Worm (Caenorhabditis elegans) whole organism, L2 larva: ENCODE results near the gene Y59A8B.25.
A peak's percentile ranks its signal among the peaks of the same experiment; 100 is the strongest.

ENCODE experiments used
- C34F6.9 ChIP-seq: fragments of 150-350 bp; optimal IDR thresholded peaks from 2 replicates; lab custom pipeline; 2014; ENCODE audit warnings: missing biosample characterization, missing genetic modification characterization
- F13H6.1 ChIP-seq: sonication (generic microtip); optimal IDR thresholded peaks from 2 replicates; lab custom pipeline; 2016; ENCODE audit warnings: missing genetic modification characterization, missing compliant biosample characterization
- R02D3.7 ChIP-seq: fragments of 150-350 bp; optimal IDR thresholded peaks from 2 replicates; lab custom pipeline; 2014; ENCODE audit warnings: missing biosample characterization, missing genetic modification characterization
- Y55F3AM.14 ChIP-seq: fragments of 200-800 bp; sonication (Bioruptor generic); optimal IDR thresholded peaks from 2 replicates; lab custom pipeline; 2018; ENCODE audit warnings: mild to moderate bottlenecking, missing genetic modification characterization, missing compliant biosample characterization
- ZK546.5 ChIP-seq: sonication (generic microtip); optimal IDR thresholded peaks from 2 replicates; lab custom pipeline; 2017; ENCODE audit warnings: missing biosample characterization, missing genetic modification characterization
- blmp-1 ChIP-seq: sonication (generic microtip); optimal IDR thresholded peaks from 2 replicates; lab custom pipeline; 2017; ENCODE audit warnings: missing genetic modification characterization, mild to moderate bottlenecking, missing compliant biosample characterization, antibody characterized with exemption, moderate library complexity; ENCODE audit not compliant: insufficient read depth
- ceh-16 ChIP-seq: fragments of 150-350 bp; optimal IDR thresholded peaks from 2 replicates; lab custom pipeline; 2014; ENCODE audit warnings: missing biosample characterization, missing genetic modification characterization
- ceh-82 ChIP-seq: fragments of 150-350 bp; optimal IDR thresholded peaks from 2 replicates; lab custom pipeline; 2014; ENCODE audit warnings: missing biosample characterization, missing genetic modification characterization
- crh-2 ChIP-seq: sonication (generic microtip); optimal IDR thresholded peaks from 2 replicates; lab custom pipeline; 2017; ENCODE audit warnings: missing biosample characterization, missing genetic modification characterization
- dmd-4 ChIP-seq: sonication (generic microtip); optimal IDR thresholded peaks from 2 replicates; lab custom pipeline; 2017; ENCODE audit warnings: missing biosample characterization, missing genetic modification characterization
- gmeb-1 ChIP-seq: fragments of 150-350 bp; optimal IDR thresholded peaks from 2 replicates; lab custom pipeline; 2014; ENCODE audit warnings: missing biosample characterization, missing genetic modification characterization
- lin-11 ChIP-seq: fragments of 150-350 bp; sonication (generic microtip); optimal IDR thresholded peaks from 2 replicates; lab custom pipeline; 2014; ENCODE audit warnings: missing biosample characterization, missing genetic modification characterization, inconsistent platforms, mixed read lengths
- lin-13 ChIP-seq: fragments of 150-350 bp; optimal IDR thresholded peaks from 2 replicates; lab custom pipeline; 2014; ENCODE audit warnings: missing biosample characterization, missing genetic modification reagents, missing genetic modification characterization
- lin-39 ChIP-seq: fragments of 150-350 bp; optimal IDR thresholded peaks from 2 replicates; lab custom pipeline; 2014; ENCODE audit warnings: missing biosample characterization, missing genetic modification reagents, missing genetic modification characterization
- lsy-2 ChIP-seq, 2 experiments: fragments of 150-350 bp in 1 of 2; sonication (generic microtip) in 1 of 2; optimal IDR thresholded peaks; 2 replicates each; lab custom pipeline; 2014 to 2017; ENCODE audit warnings: missing biosample characterization in 2 of 2, missing genetic modification characterization in 2 of 2
- nhr-10 ChIP-seq: sonication (generic microtip); optimal IDR thresholded peaks from 2 replicates; lab custom pipeline; 2017; ENCODE audit warnings: missing biosample characterization, missing genetic modification characterization
- nhr-11 ChIP-seq: fragments of 150-350 bp; optimal IDR thresholded peaks from 2 replicates; lab custom pipeline; 2014; ENCODE audit warnings: missing biosample characterization, missing genetic modification characterization
- nhr-12 ChIP-seq: fragments of 150-350 bp; optimal IDR thresholded peaks from 2 replicates; lab custom pipeline; 2014; ENCODE audit warnings: missing biosample characterization, missing genetic modification characterization
- nhr-129 ChIP-seq: fragments of 150-350 bp; optimal IDR thresholded peaks from 2 replicates; lab custom pipeline; 2014; ENCODE audit warnings: missing biosample characterization, missing genetic modification characterization
- nhr-237 ChIP-seq: fragments of 150-350 bp; optimal IDR thresholded peaks from 2 replicates; lab custom pipeline; 2014; ENCODE audit warnings: missing biosample characterization, missing genetic modification characterization
- skn-1 ChIP-seq: sonication (generic microtip); optimal IDR thresholded peaks from 2 replicates; lab custom pipeline; 2017; ENCODE audit warnings: missing biosample characterization, missing genetic modification characterization
- sma-3 ChIP-seq: sonication (generic microtip); optimal IDR thresholded peaks from 2 replicates; lab custom pipeline; 2016; ENCODE audit warnings: missing genetic modification reagents, missing genetic modification characterization, missing compliant biosample characterization
- unc-39 ChIP-seq: fragments of 150-350 bp; optimal IDR thresholded peaks from 2 replicates; lab custom pipeline; 2014; ENCODE audit warnings: missing biosample characterization, missing genetic modification characterization
- unc-55 ChIP-seq: fragments of 150-350 bp; sonication (generic microtip); optimal IDR thresholded peaks from 3 replicates; lab custom pipeline; 2014; ENCODE audit warnings: missing biosample characterization, missing genetic modification reagents, missing genetic modification characterization
- unc-62 ChIP-seq: fragments of 150-350 bp; optimal IDR thresholded peaks from 2 replicates; lab custom pipeline; 2014; ENCODE audit warnings: missing biosample characterization, missing genetic modification reagents, missing genetic modification characterization
- zag-1 ChIP-seq: fragments of 150-350 bp; optimal IDR thresholded peaks from 2 replicates; lab custom pipeline; 2014; ENCODE audit warnings: missing biosample characterization, missing genetic modification characterization
- ztf-11 ChIP-seq: sonication (generic microtip); optimal IDR thresholded peaks from 2 replicates; lab custom pipeline; 2017; ENCODE audit warnings: missing biosample characterization, missing genetic modification characterization
- ztf-4 ChIP-seq: fragments of 150-350 bp; optimal IDR thresholded peaks from 2 replicates; lab custom pipeline; 2014; ENCODE audit warnings: missing biosample characterization, missing genetic modification characterization

Y59A8B.25 gene

ce11 chrV:18079163-18079562 lies 24.0 kb upstream of the Y59A8B.25 start (continued):
- no peak for TF ChIP-seq nhr-237 (tag; lab: Kevin White, UChicago)
- no peak for TF ChIP-seq ZK546.5 (tag; lab: Kevin White, UChicago)
- peak; percentile 85 for TF ChIP-seq crh-2 (tag; lab: Kevin White, UChicago)
- peak; percentile 48 for TF ChIP-seq ceh-82 (tag; lab: Kevin White, UChicago)
- TF ChIP-seq unc-62 (GFP tag; lab: Kevin White, UChicago) = peak; percentile 27

ce11 chrV:18069195-18069594 lies 14.0 kb upstream of the Y59A8B.25 start:
- TF ChIP-seq unc-55 = peak; percentile 41

ce11 chrV:18066257-18066783 lies 11.1 kb upstream of the Y59A8B.25 start, which contains the start of gene Y59A8B.8:
Y59A8B.8 (minus strand) TSS chrV:18066307.
- no peak for TF ChIP-seq dmd-4 (tag; lab: Kevin White, UChicago)
- TF ChIP-seq ZK546.5 (tag; lab: Kevin White, UChicago) = no peak
- TF ChIP-seq nhr-129 (tag; lab: Kevin White, UChicago) = no peak
- no peak for TF ChIP-seq nhr-237 (tag; lab: Kevin White, UChicago)
- no peak for TF ChIP-seq lin-11 (tag; lab: Kevin White, UChicago)
- no peak for TF ChIP-seq skn-1 (tag; lab: Kevin White, UChicago)
- TF ChIP-seq unc-39 (tag; lab: Kevin White, UChicago) = no peak
- TF ChIP-seq lin-13 (GFP tag; lab: Kevin White, UChicago) = no peak
- no peak for TF ChIP-seq Y55F3AM.14 (GFP tag; lab: Kevin White, UChicago)
- no peak for TF ChIP-seq ceh-16 (tag; lab: Kevin White, UChicago)
- TF ChIP-seq blmp-1 (tag; lab: Kevin White, UChicago) = no peak

ce11 chrV:18043271-18043670 lies 11.9 kb downstream of the Y59A8B.25 start, which contains the start of gene ebp-1:
ebp-1 (plus strand) TSS chrV:18043571.
- no peak for TF ChIP-seq crh-2 (tag; lab: Kevin White, UChicago)
- no peak for TF ChIP-seq nhr-12
- no peak for TF ChIP-seq ztf-4 (tag; lab: Kevin White, UChicago)
- no peak for TF ChIP-seq lsy-2 (tag; optimal IDR thresholded peaks at IDR 0.05; lab: Kevin White, UChicago)
- no peak for TF ChIP-seq sma-3 (GFP tag; lab: Kevin White, UChicago)
- no peak for TF ChIP-seq R02D3.7 (tag; lab: Kevin White, UChicago)
- TF ChIP-seq dmd-4 (tag; lab: Kevin White, UChicago) = no peak
- no peak for TF ChIP-seq lin-39 (tag; lab: Kevin White, UChicago)
- no peak for TF ChIP-seq nhr-129 (tag; lab: Kevin White, UChicago)
- TF ChIP-seq nhr-10 (tag; lab: Kevin White, UChicago) = no peak
- no peak for TF ChIP-seq gmeb-1 (tag; lab: Kevin White, UChicago)
- TF ChIP-seq zag-1 = no peak

ce11 chrV:18022179-18022578 lies 33.0 kb downstream of the Y59A8B.25 start, which contains the start of gene prp-6:
prp-6 (plus strand) TSS chrV:18022479.
- no peak for TF ChIP-seq F13H6.1 (tag; lab: Kevin White, UChicago)

- TF ChIP-seq blmp-1 (tag; lab: Kevin White, UChicago) (peak; percentile 2), C34F6.9 (peak; percentile 40), ztf-4 (tag; lab: Kevin White, UChicago) (no peak)
- TF ChIP-seq, all 48 proteins: peak for 2
Measured at ce11 chrV:18021464-18021863, 33.7 kb downstream of the Y59A8B.25 start.

ce11 chrV:18017226-18017625 lies 38.0 kb downstream of the Y59A8B.25 start, which contains the start of gene srh-134:
srh-134 (minus strand) TSS chrV:18017326.
- TF ChIP-seq nhr-11 (tag; lab: Kevin White, UChicago) (no peak), ztf-11 (tag; lab: Kevin White, UChicago) (no peak)
